Fruit fly (Drosophila melanogaster) whole organism: ENCODE results near the gene Kcmf1.

Experiments used
- CG8478 ChIP-seq: fragments of >200 bp; optimal IDR thresholded peaks from 2 replicates; lab custom pipeline; 2018; ENCODE audit warnings: inconsistent platforms
- Dll ChIP-seq: fragments of >200 bp; optimal IDR thresholded peaks from 2 replicates; lab custom pipeline; 2017
- pan ChIP-seq: fragments of >200 bp; optimal IDR thresholded peaks from 2 replicates; lab custom pipeline; 2017
- psq ChIP-seq: fragments of >200 bp; optimal IDR thresholded peaks from 2 replicates; lab custom pipeline; 2017
- usp ChIP-seq: fragments of >200 bp; optimal IDR thresholded peaks from 2 replicates; lab custom pipeline; 2017; ENCODE audit warnings: missing biosample characterization, missing genetic modification characterization, mixed read lengths

DNA sequence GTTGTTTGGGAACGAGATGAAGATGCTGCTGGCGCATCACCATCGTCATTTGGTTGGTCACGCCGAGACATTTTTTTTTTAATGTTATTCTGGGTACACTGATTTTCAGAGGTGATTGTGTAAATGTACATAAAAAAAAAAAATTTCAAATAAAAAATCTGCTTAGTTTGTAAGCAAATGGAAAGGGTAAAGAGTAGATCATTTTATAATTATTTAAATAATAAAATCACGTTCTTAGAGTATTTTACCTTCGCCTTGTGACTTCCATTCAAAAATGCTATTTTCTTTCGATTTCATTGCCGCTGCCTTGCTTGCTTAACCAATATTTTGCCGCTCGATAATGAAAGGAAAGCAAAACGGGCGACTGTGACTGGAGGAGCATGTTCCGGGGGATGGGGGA is 35.9 kb downstream of the Kcmf1 start:
- TF ChIP-seq CG8478 (lab: Kevin White, UChicago) (no peak), usp (no peak), psq (lab: Kevin White, UChicago) (no peak), pan (lab: Kevin White, UChicago) (no peak), Dll (lab: Kevin White, UChicago) (no peak)
